Worm (Caenorhabditis elegans): ENCODE data around the gene npr-10.

DNA sequence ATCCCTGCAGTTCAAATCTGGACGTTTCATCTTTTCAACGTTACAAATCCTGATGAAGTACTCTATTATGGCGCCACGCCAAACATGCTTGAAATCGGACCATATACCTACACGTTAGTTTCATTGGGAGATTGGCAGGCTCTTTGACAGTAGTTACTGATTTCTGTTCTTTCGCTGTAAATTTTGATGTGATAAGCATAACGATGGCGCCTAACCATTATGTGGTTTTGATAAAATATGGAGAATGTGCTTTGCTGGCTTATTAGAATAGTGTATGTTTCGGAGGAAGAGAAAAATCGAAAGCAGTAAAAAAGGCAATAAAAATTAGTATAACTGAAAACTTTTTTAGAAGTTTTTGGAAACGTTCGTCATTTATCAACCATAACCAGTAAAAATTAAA, 49.8 kb downstream of the npr-10 start:
- TF ChIP-seq elt-4 (tag; optimal IDR thresholded peaks at IDR 0.05) (no peak), unc-86 (tag; optimal IDR thresholded peaks at IDR 0.05) (no peak), syd-9 (tag; optimal IDR thresholded peaks at IDR 0.05) (no peak), dmd-4 (tag; optimal IDR thresholded peaks at IDR 0.05; ENCODE audit: borderline replicate concordance) (no peak), ets-4 (tag; optimal IDR thresholded peaks at IDR 0.05) (no peak), ztf-16 (tag; optimal IDR thresholded peaks at IDR 0.05) (no peak), hlh-13 (GFP tag; optimal IDR thresholded peaks at IDR 0.05) (no peak), hlh-6 (tag; optimal IDR thresholded peaks at IDR 0.05) (no peak), fkh-6 (tag; optimal IDR thresholded peaks at IDR 0.05) (no peak), ceh-2 (tag; optimal IDR thresholded peaks at IDR 0.05) (no peak), gmeb-2 (tag; optimal IDR thresholded peaks at IDR 0.05) (no peak)

Data from whole organism, late embryonic.